Worm (Caenorhabditis elegans) whole organism, young adult: ENCODE results near the gene col-186.
A peak's percentile ranks its signal among the peaks of the same experiment; 100 is the strongest.

Experiments used
- B0035.1 ChIP-seq: sonication (generic microtip); optimal IDR thresholded peaks from 2 replicates; lab custom pipeline; 2016; ENCODE audit warnings: missing genetic modification characterization, mild to moderate bottlenecking, missing compliant biosample characterization, missing genotype, missing genetic modification reagents
- F22D6.2 ChIP-seq: sonication (generic microtip); optimal IDR thresholded peaks from 2 replicates; lab custom pipeline; 2016; ENCODE audit warnings: mild to moderate bottlenecking, missing genetic modification characterization, missing compliant biosample characterization
- F37B4.10 ChIP-seq: fragments of 200-800 bp; sonication (Bioruptor generic); IDR thresholded peaks from 2 replicates; pipeline ENCODE4 v1.3.6; 2022; ENCODE audit warnings: missing genetic modification characterization, missing compliant biosample characterization
- attf-3 ChIP-seq: fragments of 200-800 bp; sonication (Bioruptor generic); conservative IDR thresholded peaks from 2 replicates; pipeline ENCODE4 v1.3.6; 2022; ENCODE audit warnings: missing genetic modification reagents, missing genetic modification characterization, missing compliant biosample characterization
- ccch-3 ChIP-seq: fragments of 200-800 bp; sonication (Bioruptor generic); optimal IDR thresholded peaks from 2 replicates; lab custom pipeline; 2018; ENCODE audit warnings: mild to moderate bottlenecking, missing genetic modification characterization, missing compliant biosample characterization
- egl-18 ChIP-seq: fragments of 200-800 bp; sonication (Bioruptor generic); IDR thresholded peaks from 2 replicates; pipeline ENCODE4 v1.3.6; 2022; ENCODE audit warnings: missing genetic modification reagents, missing genetic modification characterization, missing compliant biosample characterization
- hlh-12 ChIP-seq: sonication (generic microtip); optimal IDR thresholded peaks from 2 replicates; lab custom pipeline; 2016; ENCODE audit warnings: missing genetic modification characterization, missing compliant biosample characterization
- lin-54 ChIP-seq: fragments of 200-800 bp; sonication (Bioruptor generic); optimal IDR thresholded peaks from 2 replicates; lab custom pipeline; 2018; ENCODE audit warnings: mild to moderate bottlenecking, missing genetic modification characterization, missing compliant biosample characterization
- rec-8 ChIP-seq, 2 experiments: sonication (generic microtip); optimal IDR thresholded peaks; 2 replicates each; lab custom pipeline; 2016; ENCODE audit warnings: mild to moderate bottlenecking in 2 of 2, missing genetic modification characterization in 2 of 2, missing genetic modification reagents in 2 of 2, missing genotype in 2 of 2, missing biosample characterization in 1 of 2, missing compliant biosample characterization in 1 of 2, moderate library complexity in 1 of 2
- snpc-4 ChIP-seq, 5 experiments: fragments of 150-350 bp in 1 of 5; sonication (generic microtip) in 4 of 5; optimal IDR thresholded peaks; 2 replicates each; lab custom pipeline; 2014 to 2018; ENCODE audit warnings: missing genetic modification characterization in 5 of 5, missing biosample characterization in 3 of 5, antibody characterized with exemption in 2 of 5, mild to moderate bottlenecking in 2 of 5, missing compliant biosample characterization in 2 of 5, missing genotype in 2 of 5, moderate library complexity in 2 of 5, missing genetic modification reagents in 1 of 5
- tbx-9 ChIP-seq: sonication (generic microtip); optimal IDR thresholded peaks from 2 replicates; lab custom pipeline; 2016; ENCODE audit warnings: borderline replicate concordance, missing genetic modification characterization, inconsistent platforms, missing compliant biosample characterization

- TF ChIP-seq hlh-12 (tag; lab: Kevin White, UChicago) (no peak), ccch-3 (GFP tag; lab: Kevin White, UChicago) (no peak), snpc-4 (GFP tag; optimal IDR thresholded peaks at IDR 0.05; lab: Kevin White, UChicago) (no peak), snpc-4 (tag; optimal IDR thresholded peaks at IDR 0.05; lab: Kevin White, UChicago) (peak in 3 of 4 experiments; percentile 16 to 74 (median 72)), attf-3 (no peak), B0035.1 (no peak), rec-8 (tag; optimal IDR thresholded peaks at IDR 0.05; lab: Kevin White, UChicago) (no peak), F37B4.10 (GFP tag; lab: Robert Waterston, UW) (no peak), egl-18 (no peak), lin-54 (GFP tag; lab: Kevin White, UChicago) (no peak), tbx-9 (no peak), F22D6.2 (tag; lab: Kevin White, UChicago) (no peak)
These were observed 46.6 kb downstream of the col-186 start for ce11 chrX:15997926-15998325.
